Fruit fly (Drosophila melanogaster) whole organism, embryonic: ENCODE results near the gene CG34269.

Source experiments
- Asciz ChIP-seq: fragments of 200-800 bp; sonication (Bioruptor generic); optimal IDR thresholded peaks from 2 replicates; lab custom pipeline; 2017; ENCODE audit warnings: missing biosample characterization, mild to moderate bottlenecking, missing genetic modification characterization, missing genetic modification reagents
- BtbVII ChIP-seq: fragments of 200-800 bp; sonication (Bioruptor generic); optimal IDR thresholded peaks from 3 replicates; lab custom pipeline; 2017; ENCODE audit warnings: missing biosample characterization, mild to moderate bottlenecking, missing genetic modification characterization
- CG1024 ChIP-seq: fragments of 200-800 bp; sonication (Bioruptor generic); IDR thresholded peaks from 2 replicates; pipeline ENCODE4 v1.3.6; 2022; ENCODE audit warnings: missing biosample characterization, missing genetic modification characterization
- CG11247 ChIP-seq: fragments of 200-800 bp; sonication (Bioruptor generic); IDR thresholded peaks from 2 replicates; pipeline ENCODE4 v1.3.6; 2022; ENCODE audit warnings: missing biosample characterization, missing genetic modification characterization
- CG12391 ChIP-seq: fragments of 200-800 bp; sonication (Bioruptor generic); optimal IDR thresholded peaks from 3 replicates; lab custom pipeline; 2018; ENCODE audit warnings: missing biosample characterization, mild to moderate bottlenecking, missing genetic modification characterization, moderate library complexity
- CG14860 ChIP-seq: fragments of 200-800 bp; sonication (Bioruptor generic); IDR thresholded peaks from 3 replicates; pipeline ENCODE4 v1.3.6; 2022; ENCODE audit warnings: missing biosample characterization, missing genetic modification characterization; ENCODE audit not compliant: partially characterized antibody
- CG15601 ChIP-seq: fragments of 200-800 bp; sonication (Bioruptor generic); optimal IDR thresholded peaks from 3 replicates; lab custom pipeline; 2019; ENCODE audit warnings: missing biosample characterization, mild to moderate bottlenecking, missing genetic modification characterization, moderate library complexity
- CG16813 ChIP-seq: fragments of 200-800 bp; sonication (Bioruptor generic); IDR thresholded peaks from 3 replicates; pipeline ENCODE4 v1.3.6; 2022; ENCODE audit warnings: missing biosample characterization, missing genetic modification characterization; ENCODE audit not compliant: partially characterized antibody
- CG17612 ChIP-seq: fragments of 200-800 bp; sonication (Bioruptor generic); IDR thresholded peaks from 2 replicates; pipeline ENCODE4 v1.3.6; 2022; ENCODE audit warnings: missing biosample characterization, missing genetic modification characterization
- CG18476 ChIP-seq: fragments of 200-800 bp; sonication (Bioruptor generic); optimal IDR thresholded peaks from 2 replicates; lab custom pipeline; 2016; ENCODE audit warnings: missing biosample characterization, mild to moderate bottlenecking, missing genetic modification characterization
- CG30431 ChIP-seq: fragments of 200-800 bp; sonication (Bioruptor generic); optimal IDR thresholded peaks from 2 replicates; lab custom pipeline; 2017; ENCODE audit warnings: missing biosample characterization, missing genetic modification characterization
- CG33213 ChIP-seq: fragments of 200-800 bp; sonication (Bioruptor generic); optimal IDR thresholded peaks from 3 replicates; lab custom pipeline; 2016; ENCODE audit warnings: missing biosample characterization, missing genetic modification characterization
- CG34224 ChIP-seq: fragments of 200-800 bp; sonication (Bioruptor generic); IDR thresholded peaks from 3 replicates; pipeline ENCODE4 v1.3.6; 2022; ENCODE audit warnings: missing biosample characterization, missing genetic modification characterization; ENCODE audit not compliant: partially characterized antibody
- CG3726 ChIP-seq: fragments of 200-800 bp; sonication (Bioruptor generic); IDR thresholded peaks from 3 replicates; pipeline ENCODE4, ENCODE4 v1.3.6; 2022; ENCODE audit warnings: missing biosample characterization, missing genetic modification characterization
- CG3838 ChIP-seq: fragments of 200-800 bp; sonication (Bioruptor generic); optimal IDR thresholded peaks from 3 replicates; lab custom pipeline; 2016; ENCODE audit warnings: missing biosample characterization, missing genetic modification characterization
- CG5953 ChIP-seq: fragments of 200-800 bp; sonication (Bioruptor generic); IDR thresholded peaks from 2 replicates; pipeline ENCODE4 v1.3.6; 2022; ENCODE audit warnings: missing biosample characterization, missing genetic modification characterization
- CG6813 ChIP-seq: fragments of 200-800 bp; sonication (Bioruptor generic); optimal IDR thresholded peaks from 2 replicates; lab custom pipeline; 2017; ENCODE audit warnings: missing biosample characterization, missing genetic modification characterization, mild to moderate bottlenecking, moderate library complexity, missing genetic modification reagents
- CG7928 ChIP-seq: fragments of 200-800 bp; sonication (Bioruptor generic); optimal IDR thresholded peaks from 2 replicates; lab custom pipeline; 2017; ENCODE audit warnings: missing biosample characterization, mild to moderate bottlenecking, missing genetic modification characterization
- CG8478 ChIP-seq: fragments of >200 bp; optimal IDR thresholded peaks from 2 replicates; lab custom pipeline; 2018
- D19B ChIP-seq: fragments of 200-800 bp; sonication (Bioruptor generic); optimal IDR thresholded peaks from 2 replicates; lab custom pipeline; 2017; ENCODE audit warnings: missing biosample characterization, mild to moderate bottlenecking, missing genetic modification characterization
- Deaf1 ChIP-seq: fragments of 200-800 bp; optimal IDR thresholded peaks from 3 replicates; lab custom pipeline; 2019; ENCODE audit warnings: missing biosample characterization, mild to moderate bottlenecking, missing genetic modification characterization, moderate library complexity
- Dek ChIP-seq: fragments of 200-800 bp; sonication (Bioruptor generic); optimal IDR thresholded peaks from 3 replicates; lab custom pipeline; 2019; ENCODE audit warnings: missing biosample characterization, mild to moderate bottlenecking, missing genetic modification characterization, moderate library complexity
- Dip2 ChIP-seq: fragments of 200-800 bp; sonication (Bioruptor generic); IDR thresholded peaks from 2 replicates; pipeline ENCODE4 v1.3.6; 2022; ENCODE audit warnings: missing biosample characterization, missing genetic modification characterization
- Ets65A ChIP-seq: fragments of 200-800 bp; sonication (Bioruptor generic); peaks from one replicate; lab custom pipeline; 2016; ENCODE audit warnings: missing biosample characterization, missing genetic modification characterization
- HLH3B ChIP-seq: fragments of 200-800 bp; sonication (Bioruptor generic); IDR thresholded peaks from 2 replicates; pipeline ENCODE4 v1.3.6; 2022; ENCODE audit warnings: missing biosample characterization, missing genetic modification characterization
- Max ChIP-seq: fragments of 200-800 bp; sonication (Bioruptor generic); optimal IDR thresholded peaks from 2 replicates; lab custom pipeline; 2016; ENCODE audit warnings: missing biosample characterization, mild to moderate bottlenecking, missing genetic modification characterization
- Med ChIP-seq: fragments of 200-800 bp; sonication (Bioruptor generic); peaks from one replicate; lab custom pipeline; 2016; ENCODE audit warnings: missing biosample characterization, missing genetic modification characterization, mild to moderate bottlenecking, inconsistent platforms, moderate library complexity
- Poxn ChIP-seq: fragments of 200-800 bp; sonication (Bioruptor generic); IDR thresholded peaks from 2 replicates; pipeline ENCODE4 v1.3.6; 2022; ENCODE audit warnings: missing biosample characterization, missing genetic modification characterization
- Scr ChIP-seq: fragments of 200-800 bp; sonication (Bioruptor generic); IDR thresholded peaks from 2 replicates; pipeline ENCODE4 v1.3.6; 2022; ENCODE audit warnings: missing biosample characterization, missing genetic modification characterization; ENCODE audit not compliant: partially characterized antibody
- Sox102F ChIP-seq: fragments of 200-800 bp; sonication (Bioruptor generic); optimal IDR thresholded peaks from 2 replicates; lab custom pipeline; 2018; ENCODE audit warnings: missing biosample characterization, mild to moderate bottlenecking, missing genetic modification characterization, moderate library complexity
- Spps ChIP-seq: fragments of 200-800 bp; sonication (Bioruptor generic); optimal IDR thresholded peaks from 2 replicates; lab custom pipeline; 2018; ENCODE audit warnings: missing biosample characterization, mild to moderate bottlenecking, missing genetic modification characterization
- Sry-β ChIP-seq: fragments of 200-800 bp; sonication (Bioruptor generic); optimal IDR thresholded peaks from 2 replicates; lab custom pipeline; 2018; ENCODE audit warnings: missing biosample characterization, mild to moderate bottlenecking, missing genetic modification characterization, moderate library complexity
- ap ChIP-seq: fragments of 200-800 bp; sonication (Bioruptor generic); IDR thresholded peaks from 2 replicates; pipeline ENCODE4 v1.3.6; 2022; ENCODE audit warnings: missing biosample characterization, missing genetic modification characterization
- cad ChIP-seq: fragments of >200 bp; optimal IDR thresholded peaks from 2 replicates; lab custom pipeline; 2017; ENCODE audit warnings: missing biosample characterization, missing genetic modification characterization
- chn ChIP-seq: fragments of 200-800 bp; sonication (Bioruptor generic); optimal IDR thresholded peaks from 2 replicates; lab custom pipeline; 2016; ENCODE audit warnings: missing biosample characterization, missing genetic modification characterization
- ci ChIP-seq: fragments of 200-800 bp; sonication (Bioruptor generic); IDR thresholded peaks from 3 replicates; pipeline ENCODE4 v1.3.6; 2022; ENCODE audit warnings: missing biosample characterization, missing genetic modification characterization
- danr ChIP-seq: fragments of 200-800 bp; sonication (Bioruptor generic); IDR thresholded peaks from 2 replicates; pipeline ENCODE4 v1.3.6; 2022; ENCODE audit warnings: missing biosample characterization, missing genetic modification characterization
- disco-r ChIP-seq: fragments of 200-800 bp; sonication (Bioruptor generic); optimal IDR thresholded peaks from 2 replicates; lab custom pipeline; 2016; ENCODE audit warnings: missing biosample characterization, missing genetic modification characterization
- ewg ChIP-seq: fragments of 200-800 bp; sonication (Bioruptor generic); optimal IDR thresholded peaks from 3 replicates; lab custom pipeline; 2017; ENCODE audit warnings: mild to moderate bottlenecking, missing biosample characterization, missing genetic modification reagents, missing genetic modification characterization
- fu2 ChIP-seq: fragments of 200-800 bp; sonication (Bioruptor generic); optimal IDR thresholded peaks from 2 replicates; lab custom pipeline; 2016; ENCODE audit warnings: missing biosample characterization, missing genetic modification characterization
- gsb ChIP-seq: fragments of 200-800 bp; sonication (Bioruptor generic); IDR thresholded peaks from 2 replicates; pipeline ENCODE4 v1.3.6; 2022; ENCODE audit warnings: missing biosample characterization, missing genetic modification characterization
- kah ChIP-seq: fragments of 200-800 bp; sonication (Bioruptor generic); optimal IDR thresholded peaks from 2 replicates; lab custom pipeline; 2018; ENCODE audit warnings: missing biosample characterization, mild to moderate bottlenecking, missing genetic modification characterization
- lola ChIP-seq, 3 experiments: fragments of >200 bp in 2 of 3; fragments of 200-800 bp in 1 of 3; sonication (Bioruptor generic) in 1 of 3; optimal IDR thresholded peaks; 2 replicates each; lab custom pipeline; 2017 to 2019; ENCODE audit warnings: missing biosample characterization in 3 of 3, missing genetic modification characterization in 3 of 3, mild to moderate bottlenecking in 1 of 3, moderate library complexity in 1 of 3
- ranshi ChIP-seq: fragments of 200-800 bp; sonication (Bioruptor generic); IDR thresholded peaks from 2 replicates; pipeline ENCODE4 v1.3.6; 2022; ENCODE audit warnings: missing biosample characterization, missing genetic modification characterization
- rib ChIP-seq: fragments of 200-800 bp; sonication (Bioruptor generic); IDR thresholded peaks from 2 replicates; pipeline ENCODE4 v1.3.6; 2022; ENCODE audit warnings: missing biosample characterization, missing genetic modification characterization
- sim ChIP-seq: fragments of 200-800 bp; sonication (Bioruptor generic); IDR thresholded peaks from 2 replicates; pipeline ENCODE4 v1.3.6; 2022; ENCODE audit warnings: missing biosample characterization, missing genetic modification characterization
- slp2 ChIP-seq: fragments of 200-800 bp; sonication (Bioruptor generic); optimal IDR thresholded peaks from 2 replicates; lab custom pipeline; 2016; ENCODE audit warnings: missing biosample characterization, missing genetic modification characterization
- wor ChIP-seq: fragments of 200-800 bp; sonication (Bioruptor generic); IDR thresholded peaks from 2 replicates; pipeline ENCODE4 v1.3.6; 2022; ENCODE audit warnings: missing biosample characterization, missing genetic modification characterization
- yki ChIP-seq: fragments of >200 bp; optimal IDR thresholded peaks from 3 replicates; lab custom pipeline; 2018
- z ChIP-seq: fragments of 200-800 bp; sonication (Bioruptor generic); IDR thresholded peaks from 3 replicates; pipeline ENCODE4 v1.3.6; 2022; ENCODE audit warnings: missing biosample characterization, missing genetic modification characterization
- zen ChIP-seq: fragments of 200-800 bp; sonication (Bioruptor generic); optimal IDR thresholded peaks from 3 replicates; lab custom pipeline; 2018; ENCODE audit warnings: missing biosample characterization, mild to moderate bottlenecking, missing genetic modification characterization, moderate library complexity
- zfh1 ChIP-seq: fragments of 200-800 bp; sonication (Bioruptor generic); IDR thresholded peaks from 3 replicates; pipeline ENCODE4 v1.3.6; 2022; ENCODE audit warnings: missing biosample characterization, missing genetic modification characterization

Gene CG34269

DNA sequence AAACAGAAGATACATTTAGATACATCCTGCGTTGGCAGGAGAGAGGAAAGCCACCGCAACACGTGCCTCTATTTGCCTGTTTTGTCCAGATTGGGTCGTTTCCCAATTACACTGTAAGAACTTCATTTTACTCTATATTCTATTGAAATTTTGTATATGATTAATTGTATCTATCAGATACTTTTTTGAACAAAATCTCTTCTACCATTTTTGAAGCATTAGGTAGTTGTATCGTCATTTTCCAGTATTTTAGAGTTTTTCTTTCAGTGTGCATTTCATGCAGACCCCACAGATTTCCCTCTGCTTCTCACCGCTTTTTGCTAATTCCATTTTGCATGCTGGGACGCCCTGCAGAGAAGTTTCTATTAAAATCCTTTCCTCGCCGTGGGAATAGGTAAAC, 26.4 kb downstream of the CG34269 start (continued):
- no peak for TF ChIP-seq CG3838 (GFP tag; lab: Kevin White, UChicago)
- TF ChIP-seq rib (GFP tag; lab: Robert Waterston, UW): 0 out of 2 replicates have a peak, but pooled peaks have one; percentile 36
- TF ChIP-seq lola (GFP tag; optimal IDR thresholded peaks at IDR 0.05; lab: Kevin White, UChicago): peak in 1 of 3 experiments; percentile 6
- TF ChIP-seq CG3726: no peak
- TF ChIP-seq fu2 (GFP tag; lab: Kevin White, UChicago): no peak
- peak; percentile 65 for TF ChIP-seq ranshi (GFP tag; lab: Robert Waterston, UW)
- TF ChIP-seq cad (GFP tag; lab: Kevin White, UChicago): no peak
- no peak for TF ChIP-seq Dip2 (GFP tag; lab: Robert Waterston, UW)
- no peak for TF ChIP-seq Poxn (GFP tag; lab: Robert Waterston, UW)
- TF ChIP-seq CG16813 (GFP tag; lab: Robert Waterston, UW): no peak
- TF ChIP-seq CG12391 (tag; lab: Kevin White, UChicago): peak; percentile 58
- TF ChIP-seq CG11247 (GFP tag; lab: Robert Waterston, UW): peak; percentile 38; the same call in 1 of the 2 replicates
- TF ChIP-seq ap (GFP tag; lab: Robert Waterston, UW): 0 out of 2 replicates have a peak, but pooled peaks have one; percentile 28
- TF ChIP-seq Sry-β (GFP tag; lab: Kevin White, UChicago): no peak
- TF ChIP-seq danr: 0 out of 2 replicates have a peak, but pooled peaks have one; percentile 25
- TF ChIP-seq Ets65A (GFP tag; lab: Kevin White, UChicago): peak; percentile 19
- TF ChIP-seq CG1024 (GFP tag; lab: Robert Waterston, UW): no peak
- peak; percentile 5 for TF ChIP-seq ewg (GFP tag; lab: Kevin White, UChicago)
- TF ChIP-seq Asciz (GFP tag; lab: Kevin White, UChicago): peak; percentile 35
- peak; percentile 58 for TF ChIP-seq Sox102F (GFP tag; lab: Kevin White, UChicago)
- TF ChIP-seq sim (GFP tag; lab: Robert Waterston, UW): no peak
- peak; percentile 62 for TF ChIP-seq Dek
- peak; percentile 48; the same call in 1 of the 3 replicates for TF ChIP-seq ci (GFP tag; lab: Robert Waterston, UW)
- TF ChIP-seq CG30431 (GFP tag; lab: Kevin White, UChicago): no peak
- no peak for TF ChIP-seq BtbVII (GFP tag; lab: Kevin White, UChicago)
- peak; percentile 60; the same call in 2 of the 3 replicates for TF ChIP-seq zfh1 (GFP tag; lab: Robert Waterston, UW)
- no peak for TF ChIP-seq CG5953
- peak; percentile 27 for TF ChIP-seq CG15601 (tag; lab: Kevin White, UChicago)
- TF ChIP-seq CG18476 (GFP tag; lab: Kevin White, UChicago): peak; percentile 19
- no peak for TF ChIP-seq yki (lab: Kevin White, UChicago)
- no peak for TF ChIP-seq Deaf1 (tag; lab: Kevin White, UChicago)
- no peak for TF ChIP-seq Spps
- TF ChIP-seq disco-r (GFP tag; lab: Kevin White, UChicago): no peak
- TF ChIP-seq HLH3B (GFP tag; lab: Robert Waterston, UW): 0 out of 2 replicates have a peak, but pooled peaks have one; percentile 32
- TF ChIP-seq z: no peak
- TF ChIP-seq gsb (GFP tag; lab: Robert Waterston, UW): no peak
- no peak for TF ChIP-seq slp2 (GFP tag; lab: Kevin White, UChicago)
- TF ChIP-seq CG34224 (GFP tag; lab: Robert Waterston, UW): no peak
- TF ChIP-seq kah: peak; percentile 10
- TF ChIP-seq CG14860 (GFP tag; lab: Robert Waterston, UW): no peak
- no peak for TF ChIP-seq Scr
- TF ChIP-seq chn (GFP tag; lab: Kevin White, UChicago): no peak
- TF ChIP-seq CG7928: no peak
- 0 out of 2 replicates have a peak, but pooled peaks have one; percentile 35 for TF ChIP-seq CG17612
- peak; percentile 34 for TF ChIP-seq CG6813 (GFP tag; lab: Kevin White, UChicago)
- TF ChIP-seq D19B (GFP tag; lab: Kevin White, UChicago): no peak
- TF ChIP-seq Max (GFP tag; lab: Kevin White, UChicago): no peak
- TF ChIP-seq CG33213 (GFP tag; lab: Kevin White, UChicago): no peak
- no peak for TF ChIP-seq CG8478 (lab: Kevin White, UChicago)
- TF ChIP-seq Med (GFP tag; lab: Kevin White, UChicago): peak; percentile 1
- TF ChIP-seq wor (GFP tag; lab: Robert Waterston, UW): no peak
- TF ChIP-seq zen (tag; lab: Kevin White, UChicago): peak; percentile 23
